Fruit fly (Drosophila melanogaster): ENCODE results near the gene GckIII.
A peak's percentile ranks its signal among the peaks of the same experiment; 100 is the strongest.

GckIII gene

dm6 chr3R:17062705-17063104 lies 22.6 kb upstream of the GckIII start (continued):
- TF ChIP-seq CG8359 (GFP tag; optimal IDR thresholded peaks at IDR 0.05; ENCODE audit: borderline replicate concordance) (no peak), CG3281 (GFP tag; optimal IDR thresholded peaks at IDR 0.05) (no peak), CG9797 (GFP tag; optimal IDR thresholded peaks at IDR 0.05) (no peak), CG13123 (GFP tag; optimal IDR thresholded peaks at IDR 0.05) (no peak), CG18011 (GFP tag; optimal IDR thresholded peaks at IDR 0.05) (no peak), lov (optimal IDR thresholded peaks at IDR 0.05) (no peak), lov (GFP tag; IDR thresholded peaks at IDR 0.05) (no peak), CG8089 (GFP tag; optimal IDR thresholded peaks at IDR 0.05) (no peak), cwo (GFP tag; optimal IDR thresholded peaks at IDR 0.05) (peak; percentile 3), sr (GFP tag; IDR thresholded peaks at IDR 0.05) (no peak), CG2199 (GFP tag; IDR thresholded peaks at IDR 0.05) (0 out of 3 replicates have a peak, but pooled peaks have one; percentile 12), da (GFP tag; optimal IDR thresholded peaks at IDR 0.05) (no peak), ranshi (GFP tag; IDR thresholded peaks at IDR 0.05) (no peak), ken (GFP tag; IDR thresholded peaks at IDR 0.05) (no peak), seq (GFP tag; IDR thresholded peaks at IDR 0.05) (no peak), wek (GFP tag; optimal IDR thresholded peaks at IDR 0.05) (no peak), Sry-β (GFP tag; optimal IDR thresholded peaks at IDR 0.05) (no peak), CG13894 (tag; optimal IDR thresholded peaks at IDR 0.05) (peak; percentile 39), TFAM (GFP tag; optimal IDR thresholded peaks at IDR 0.05) (no peak), CG4707 (GFP tag; optimal IDR thresholded peaks at IDR 0.05) (no peak), croc (GFP tag; conservative IDR thresholded peaks at IDR 0.05) (no peak), CG12071 (GFP tag; optimal IDR thresholded peaks at IDR 0.05) (no peak), sim (GFP tag; IDR thresholded peaks at IDR 0.05) (no peak), NC2α (GFP tag; optimal IDR thresholded peaks at IDR 0.05) (no peak), zfh1 (GFP tag; IDR thresholded peaks at IDR 0.05) (no peak), Adf1 (GFP tag; IDR thresholded peaks at IDR 0.05) (peak; percentile 29; the same call in 1 of the 2 replicates), CG10543 (GFP tag; optimal IDR thresholded peaks at IDR 0.05) (peak; percentile 64), shn (GFP tag; optimal IDR thresholded peaks at IDR 0.05) (no peak), kah (GFP tag; optimal IDR thresholded peaks at IDR 0.05) (no peak), ase (GFP tag; IDR thresholded peaks at IDR 0.05) (no peak), CG43689 (GFP tag; IDR thresholded peaks at IDR 0.05) (no peak), HHEX (GFP tag; optimal IDR thresholded peaks at IDR 0.05) (no peak), CG16815 (GFP tag; optimal IDR thresholded peaks at IDR 0.05) (no peak), dan (GFP tag; IDR thresholded peaks at IDR 0.05) (no peak), D (optimal IDR thresholded peaks at IDR 0.05) (no peak), D (GFP tag; optimal IDR thresholded peaks at IDR 0.05) (no peak), CG7963 (GFP tag; IDR thresholded peaks at IDR 0.05; ENCODE audit: partially characterized antibody) (no peak), dimm (GFP tag; IDR thresholded peaks at IDR 0.05) (no peak), Rfx (GFP tag; IDR thresholded peaks at IDR 0.05) (0 out of 2 replicates have a peak, but pooled peaks have one; percentile 4), Hr3 (GFP tag; optimal IDR thresholded peaks at IDR 0.05) (no peak), Mad (GFP tag; optimal IDR thresholded peaks at IDR 0.05) (no peak), Optix (GFP tag; IDR thresholded peaks at IDR 0.05) (no peak), lola (GFP tag; optimal IDR thresholded peaks at IDR 0.05) (no peak), sqz (GFP tag; optimal IDR thresholded peaks at IDR 0.05) (peak; percentile 67), CG11723 (GFP tag; optimal IDR thresholded peaks at IDR 0.05) (no peak), abd-A (tag; optimal IDR thresholded peaks at IDR 0.05) (peak; percentile 15), sima (GFP tag; optimal IDR thresholded peaks at IDR 0.05) (no peak), ems (GFP tag; optimal IDR thresholded peaks at IDR 0.05) (no peak), CG3995 (GFP tag; optimal IDR thresholded peaks at IDR 0.05) (no peak), CG30020 (tag; optimal IDR thresholded peaks at IDR 0.05) (no peak), CG31365 (tag; optimal IDR thresholded peaks at IDR 0.05) (no peak), CG4282 (GFP tag; optimal IDR thresholded peaks at IDR 0.05) (no peak), eve (GFP tag; optimal IDR thresholded peaks at IDR 0.05) (no peak)
